Fruit fly (Drosophila melanogaster) whole organism, adult: ENCODE results near the gene CG10348.
A peak's percentile ranks its signal among the peaks of the same experiment; 100 is the strongest.

Experiments
- CG11617 ChIP-seq: fragments of 200-800 bp; sonication (Bioruptor generic); optimal IDR thresholded peaks from 2 replicates; lab custom pipeline; 2017; ENCODE audit warnings: mild to moderate bottlenecking, missing biosample characterization, missing genetic modification reagents, missing genetic modification characterization
- CG12768 ChIP-seq: fragments of 200-800 bp; sonication (Bioruptor generic); optimal IDR thresholded peaks from 2 replicates; lab custom pipeline; 2017; ENCODE audit warnings: missing biosample characterization, missing genetic modification characterization, mild to moderate bottlenecking, moderate library complexity, missing genetic modification reagents
- CG14711 ChIP-seq: fragments of 200-800 bp; sonication (Bioruptor generic); optimal IDR thresholded peaks from 2 replicates; lab custom pipeline; 2018; ENCODE audit warnings: missing biosample characterization, mild to moderate bottlenecking, missing genetic modification characterization, moderate library complexity
- CG1620 ChIP-seq: fragments of 200-800 bp; sonication (Bioruptor generic); optimal IDR thresholded peaks from 2 replicates; lab custom pipeline; 2016; ENCODE audit warnings: missing biosample characterization, missing genetic modification characterization
- CG33017 ChIP-seq: fragments of 200-800 bp; sonication (Bioruptor generic); optimal IDR thresholded peaks from 2 replicates; lab custom pipeline; 2018; ENCODE audit warnings: missing biosample characterization, mild to moderate bottlenecking, missing genetic modification characterization, moderate library complexity
- CG5204 ChIP-seq: fragments of 200-800 bp; sonication (Bioruptor generic); optimal IDR thresholded peaks from 2 replicates; lab custom pipeline; 2016; ENCODE audit warnings: missing biosample characterization, missing genetic modification characterization
- CG7045 ChIP-seq: fragments of 200-800 bp; sonication (Bioruptor generic); optimal IDR thresholded peaks from 2 replicates; lab custom pipeline; 2017; ENCODE audit warnings: missing biosample characterization, mild to moderate bottlenecking, missing genetic modification characterization
- CG7101 ChIP-seq: fragments of 200-800 bp; sonication (Bioruptor generic); optimal IDR thresholded peaks from 2 replicates; lab custom pipeline; 2018; ENCODE audit warnings: missing biosample characterization, mild to moderate bottlenecking, missing genetic modification characterization, moderate library complexity
- Clk ChIP-seq: fragments of 200-800 bp; sonication (Bioruptor generic); optimal IDR thresholded peaks from 2 replicates; lab custom pipeline; 2017; ENCODE audit warnings: missing biosample characterization, missing genetic modification characterization
- Crg-1 ChIP-seq: fragments of 200-800 bp; sonication (Bioruptor generic); optimal IDR thresholded peaks from 2 replicates; lab custom pipeline; 2016; ENCODE audit warnings: missing biosample characterization, missing genetic modification characterization
- Hr96 ChIP-seq: fragments of 200-800 bp; sonication (Bioruptor generic); optimal IDR thresholded peaks from 2 replicates; lab custom pipeline; 2016; ENCODE audit warnings: missing biosample characterization, missing genetic modification characterization
- Mnt ChIP-seq: fragments of 200-800 bp; sonication (Bioruptor generic); optimal IDR thresholded peaks from 2 replicates; lab custom pipeline; 2016; ENCODE audit warnings: missing biosample characterization, mild to moderate bottlenecking, missing genetic modification characterization
- bab1 ChIP-seq: fragments of 200-800 bp; sonication (Bioruptor generic); optimal IDR thresholded peaks from 3 replicates; lab custom pipeline; 2019; ENCODE audit warnings: missing biosample characterization, mild to moderate bottlenecking, missing genetic modification characterization, moderate library complexity
- cic ChIP-seq: fragments of 200-800 bp; sonication (Bioruptor generic); optimal IDR thresholded peaks from 2 replicates; lab custom pipeline; 2017; ENCODE audit warnings: missing biosample characterization, mild to moderate bottlenecking, missing genetic modification characterization, moderate library complexity
- cnc ChIP-seq, 2 experiments: fragments of >200 bp; optimal IDR thresholded peaks; 2 replicates each; lab custom pipeline; 2017
- kay ChIP-seq: fragments of 200-800 bp; sonication (Bioruptor generic); peaks from one replicate; lab custom pipeline; 2016; ENCODE audit warnings: missing biosample characterization, missing genetic modification characterization, borderline replicate concordance
- ovo ChIP-seq: fragments of 200-800 bp; sonication (Bioruptor generic); optimal IDR thresholded peaks from 2 replicates; lab custom pipeline; 2016; ENCODE audit warnings: missing biosample characterization, missing genetic modification characterization
- pad ChIP-seq: fragments of 200-800 bp; sonication (Bioruptor generic); optimal IDR thresholded peaks from 3 replicates; lab custom pipeline; 2017; ENCODE audit warnings: missing biosample characterization, missing genetic modification characterization, mild to moderate bottlenecking, moderate library complexity, missing genetic modification reagents
- tj ChIP-seq: fragments of 200-800 bp; sonication (Bioruptor generic); optimal IDR thresholded peaks from 3 replicates; lab custom pipeline; 2017; ENCODE audit warnings: missing biosample characterization, mild to moderate bottlenecking, missing genetic modification characterization, moderate library complexity
- toe ChIP-seq: fragments of 200-800 bp; sonication (Bioruptor generic); optimal IDR thresholded peaks from 2 replicates; lab custom pipeline; 2016; ENCODE audit warnings: missing biosample characterization, missing genetic modification characterization

Gene CG10348

DNA sequence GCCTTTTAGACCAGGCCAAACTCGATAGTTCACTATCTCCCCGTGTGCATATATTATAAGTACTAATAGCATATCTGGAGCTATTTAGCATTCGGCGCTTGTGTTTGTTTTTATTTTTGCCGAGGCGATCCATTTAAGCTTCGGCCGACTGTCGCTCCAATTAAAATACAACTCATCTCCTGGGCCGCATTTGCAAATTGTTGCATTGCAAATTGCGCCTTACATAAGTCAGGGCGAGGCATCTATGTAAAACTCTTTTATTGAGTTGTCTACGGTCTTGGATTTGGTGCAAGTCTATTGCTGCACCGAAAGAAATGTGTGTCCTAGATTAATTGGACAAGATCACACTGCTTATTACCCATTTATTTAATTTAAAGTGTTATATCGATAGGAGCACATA lies 4.3 kb downstream of the CG10348 start:
- TF ChIP-seq Hr96 (GFP tag; lab: Kevin White, UChicago), result no peak
- TF ChIP-seq cic (GFP tag; lab: Kevin White, UChicago), result no peak
- no peak for TF ChIP-seq Crg-1
- no peak for TF ChIP-seq bab1 (GFP tag; lab: Kevin White, UChicago)
- TF ChIP-seq CG7045 (GFP tag; lab: Kevin White, UChicago), result no peak

DNA sequence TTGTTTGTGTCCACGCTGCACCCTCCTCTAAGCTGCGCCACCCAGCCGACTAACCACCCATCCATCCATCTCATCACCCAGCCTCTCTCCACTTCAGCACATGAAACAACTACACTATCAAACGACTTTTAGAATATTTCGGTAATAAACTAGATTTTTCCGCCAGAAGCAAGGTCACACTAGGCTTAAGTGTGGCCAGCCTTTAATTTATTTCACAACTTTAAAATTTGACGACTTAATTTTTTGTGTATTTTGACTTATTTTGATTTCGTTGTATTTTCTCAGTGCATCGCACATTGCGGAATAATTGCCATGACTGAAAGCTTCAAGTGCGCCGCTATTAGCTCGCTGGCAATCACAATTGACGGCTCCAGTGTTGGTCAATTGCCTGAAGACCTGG lies 7.5 kb downstream of the CG10348 start:
- TF ChIP-seq CG7101 (no peak), pad (GFP tag; lab: Kevin White, UChicago) (no peak), CG12768 (no peak), Clk (no peak)

DNA sequence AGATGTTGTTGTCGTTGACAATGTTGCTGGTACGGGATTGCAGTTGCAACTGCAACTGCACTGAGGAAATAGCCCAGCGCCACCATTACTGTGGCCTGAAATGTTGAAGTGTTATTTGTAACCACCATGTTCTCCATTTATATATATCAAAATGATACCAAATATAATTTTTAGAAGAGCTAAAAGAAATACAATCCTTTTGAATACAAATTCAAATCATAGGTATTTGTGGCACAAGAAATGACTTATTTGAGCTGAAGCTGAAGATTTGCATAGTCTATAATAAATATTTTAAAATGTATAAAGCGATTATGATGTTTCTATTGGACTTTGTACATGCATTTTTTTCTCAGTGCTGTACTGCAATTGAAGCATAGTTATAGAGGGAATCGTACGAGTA lies 12.7 kb downstream of the CG10348 start:
- no peak for TF ChIP-seq toe (GFP tag; lab: Kevin White, UChicago)
- TF ChIP-seq Clk, result no peak
- no peak for TF ChIP-seq CG7101
- TF ChIP-seq bab1 (GFP tag; lab: Kevin White, UChicago), result no peak

DNA sequence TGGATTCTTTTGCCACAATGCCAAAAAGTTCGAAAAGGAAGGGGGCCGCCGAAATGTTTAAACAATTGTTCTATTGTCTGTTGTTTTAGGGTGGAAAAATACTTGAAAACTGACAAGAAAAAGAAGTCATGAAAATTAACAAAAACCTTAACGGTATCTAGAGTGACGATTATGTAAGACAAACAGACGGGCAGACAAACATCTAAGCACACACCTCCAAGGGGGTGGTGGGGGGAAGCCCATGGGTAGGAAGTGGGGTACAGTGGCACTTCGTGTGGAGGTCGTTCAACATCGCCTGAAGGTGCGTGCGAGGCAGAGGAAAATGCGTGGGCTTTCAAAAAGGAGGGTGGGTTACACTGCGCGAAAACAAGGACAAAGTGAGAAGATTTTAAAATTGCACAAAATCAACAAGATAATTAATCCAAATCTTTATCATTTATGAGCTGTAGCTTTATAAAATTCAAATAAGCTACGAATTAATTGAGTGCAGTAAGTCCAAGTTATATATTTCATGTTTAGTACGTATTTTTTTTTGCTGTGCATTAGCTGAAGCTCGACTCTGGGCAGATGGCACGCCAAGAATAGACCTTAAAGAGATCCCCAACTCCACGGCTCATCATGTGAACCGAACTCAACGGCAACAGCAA lies 14.8 kb downstream of the CG10348 start:
- TF ChIP-seq bab1 (GFP tag; lab: Kevin White, UChicago) (no peak), Mnt (GFP tag; lab: Kevin White, UChicago) (no peak), Hr96 (GFP tag; lab: Kevin White, UChicago) (no peak), cic (GFP tag; lab: Kevin White, UChicago) (no peak), ovo (no peak), toe (GFP tag; lab: Kevin White, UChicago) (no peak), tj (no peak), CG5204 (no peak), CG33017 (tag; lab: Kevin White, UChicago) (no peak), cnc (optimal IDR thresholded peaks at IDR 0.05; lab: Kevin White, UChicago) (no peak), kay (GFP tag; lab: Kevin White, UChicago) (no peak), Clk (no peak), CG7101 (no peak), CG12768 (no peak), CG14711 (tag; lab: Kevin White, UChicago) (no peak), CG11617 (GFP tag; lab: Kevin White, UChicago) (no peak), CG1620 (GFP tag; lab: Kevin White, UChicago) (no peak)

DNA sequence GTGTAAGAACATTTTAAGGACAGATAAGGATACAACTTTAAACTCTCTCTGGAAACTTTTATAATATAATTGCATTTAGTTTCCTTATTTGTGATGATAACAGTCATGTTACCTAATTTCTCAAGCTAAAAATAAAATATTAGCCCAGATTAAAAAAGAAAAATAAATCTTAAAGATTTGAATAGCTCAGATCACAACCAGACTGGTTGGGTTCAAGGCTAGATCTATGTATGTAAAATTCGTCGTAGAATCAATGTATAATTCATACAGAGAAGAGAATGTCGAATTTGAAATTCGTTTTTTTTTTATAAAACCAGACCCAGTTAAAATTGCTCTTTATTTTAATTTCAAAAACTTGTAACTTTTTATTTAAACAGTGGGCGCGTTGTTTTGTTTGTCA lies 18.2 kb downstream of the CG10348 start:
- TF ChIP-seq kay (GFP tag; lab: Kevin White, UChicago) (no peak), CG33017 (tag; lab: Kevin White, UChicago) (no peak), Crg-1 (no peak), toe (GFP tag; lab: Kevin White, UChicago) (no peak), CG7101 (no peak), cnc (optimal IDR thresholded peaks at IDR 0.05; lab: Kevin White, UChicago) (no peak), bab1 (GFP tag; lab: Kevin White, UChicago) (no peak)

DNA sequence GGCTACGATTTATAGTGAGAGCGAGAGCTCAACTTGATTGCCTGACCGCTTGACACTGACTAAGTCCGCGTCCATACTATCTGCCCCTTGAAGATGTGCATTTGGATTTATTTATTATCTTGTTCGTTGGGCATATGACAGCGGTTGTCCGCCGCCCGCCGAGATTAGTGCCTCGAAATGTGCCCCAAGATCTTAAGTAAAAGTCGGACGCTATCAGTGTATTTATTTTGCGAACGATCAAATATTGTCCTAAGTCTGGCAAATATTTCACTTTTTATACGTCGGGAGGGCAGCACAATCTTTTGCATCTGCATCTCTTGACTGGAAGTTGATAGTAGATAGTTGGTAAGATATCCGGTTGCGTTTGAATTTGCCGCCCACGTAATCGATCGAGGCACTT lies 18.6 kb downstream of the CG10348 start, which contains the start of gene Irk3:
Irk3 (minus strand) TSS at position 63 of the 400 bp plus-strand sequence.
- no peak for TF ChIP-seq kay (GFP tag; lab: Kevin White, UChicago)
- peak; percentile 52 for TF ChIP-seq CG11617 (GFP tag; lab: Kevin White, UChicago)
- no peak for TF ChIP-seq bab1 (GFP tag; lab: Kevin White, UChicago)
- peak; percentile 69 for TF ChIP-seq CG7045 (GFP tag; lab: Kevin White, UChicago)
- TF ChIP-seq pad (GFP tag; lab: Kevin White, UChicago), result peak; percentile 7
- TF ChIP-seq Clk, result no peak
- TF ChIP-seq CG12768, result peak; percentile 67
- TF ChIP-seq CG5204, result no peak
- TF ChIP-seq Mnt (GFP tag; lab: Kevin White, UChicago), result peak; percentile 6
- no peak for TF ChIP-seq CG1620 (GFP tag; lab: Kevin White, UChicago)
- no peak for TF ChIP-seq Hr96 (GFP tag; lab: Kevin White, UChicago)
- no peak for TF ChIP-seq cnc (optimal IDR thresholded peaks at IDR 0.05; lab: Kevin White, UChicago)
- no peak for TF ChIP-seq toe (GFP tag; lab: Kevin White, UChicago)
- TF ChIP-seq Crg-1, result no peak
- TF ChIP-seq cic (GFP tag; lab: Kevin White, UChicago), result peak; percentile 85
- no peak for TF ChIP-seq ovo
- peak; percentile 64 for TF ChIP-seq CG7101
- TF ChIP-seq CG33017 (tag; lab: Kevin White, UChicago), result peak; percentile 73
- TF ChIP-seq CG14711 (tag; lab: Kevin White, UChicago), result peak; percentile 33
- no peak for TF ChIP-seq tj

DNA sequence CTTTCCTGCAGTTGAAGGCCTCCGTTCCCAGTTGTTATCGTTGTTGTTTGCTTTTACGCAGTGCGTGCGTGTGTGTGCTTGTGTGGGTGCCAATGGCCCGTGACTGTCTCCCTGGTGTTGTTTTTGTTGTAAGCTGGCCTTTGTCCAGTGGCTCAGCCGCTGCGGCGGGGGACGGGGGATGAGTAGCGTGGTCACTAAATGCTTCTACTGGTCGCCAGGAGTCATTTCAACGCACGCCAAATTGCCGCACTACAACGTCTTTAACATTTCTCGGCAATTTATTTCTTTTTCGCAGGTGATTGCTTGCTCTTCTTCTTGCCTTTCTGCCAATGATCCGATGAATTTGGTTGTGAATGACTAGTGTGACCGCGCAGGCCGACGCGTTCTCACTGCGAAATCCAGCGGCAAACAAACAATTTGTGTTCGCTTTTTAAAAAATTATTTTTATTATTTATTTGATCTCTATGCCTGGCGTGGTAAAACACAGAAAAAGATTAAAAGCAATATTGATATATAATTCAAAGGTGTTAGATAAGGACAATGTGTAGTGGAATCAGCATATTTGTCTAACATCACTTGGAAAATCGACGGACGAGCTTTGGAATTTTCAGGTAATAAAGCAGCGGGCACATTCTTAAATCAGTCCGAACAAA lies 24.0 kb downstream of the CG10348 start, which contains the start of the genes Faf2 and Grip71:
Faf2 (minus strand) TSS at position 450 of the 653 bp plus-strand sequence.
Grip71 (plus strand) TSS at position 608 of the 653 bp plus-strand sequence.
- TF ChIP-seq Mnt (GFP tag; lab: Kevin White, UChicago) (peak; percentile 61), CG7045 (GFP tag; lab: Kevin White, UChicago) (peak; percentile 79), CG33017 (tag; lab: Kevin White, UChicago) (peak; percentile 76), CG12768 (peak; percentile 68), CG11617 (GFP tag; lab: Kevin White, UChicago) (peak; percentile 71), Crg-1 (peak; percentile 51), pad (GFP tag; lab: Kevin White, UChicago) (peak; percentile 55), Clk (peak; percentile 52), CG1620 (GFP tag; lab: Kevin White, UChicago) (peak; percentile 86), kay (GFP tag; lab: Kevin White, UChicago) (no peak), tj (peak; percentile 47), cnc (optimal IDR thresholded peaks at IDR 0.05; lab: Kevin White, UChicago) (no peak), toe (GFP tag; lab: Kevin White, UChicago) (peak; percentile 91), cic (GFP tag; lab: Kevin White, UChicago) (no peak), CG14711 (tag; lab: Kevin White, UChicago) (peak; percentile 75), CG5204 (peak; percentile 83), ovo (peak; percentile 72), bab1 (GFP tag; lab: Kevin White, UChicago) (peak; percentile 82), Hr96 (GFP tag; lab: Kevin White, UChicago) (peak; percentile 81), CG7101 (peak; percentile 83)
